Worm (Caenorhabditis elegans): Measurements from ENCODE around the gene hlh-15.

The hlh-15 gene

DNA sequence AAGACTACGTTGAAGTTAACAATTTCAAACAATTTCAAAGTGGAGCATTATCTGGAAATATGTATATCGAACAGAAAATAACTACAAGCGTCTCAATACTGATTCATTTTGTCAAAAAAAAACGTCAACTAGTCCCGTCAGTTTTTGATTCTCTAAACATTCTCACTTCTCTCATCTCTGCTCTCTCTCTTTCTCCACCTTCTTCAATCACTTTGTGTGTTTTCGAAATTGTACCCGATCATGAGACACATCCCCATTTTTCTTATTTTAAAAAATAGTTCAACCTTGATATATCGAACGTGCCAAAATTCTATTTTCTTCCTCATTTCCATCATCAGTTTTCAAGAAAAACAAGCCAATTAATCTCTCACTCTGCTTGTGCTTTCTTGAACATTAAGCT lies 32.4 kb downstream of the hlh-15 start:
- no peak for TF ChIP-seq unc-62 (GFP tag; optimal IDR thresholded peaks at IDR 0.05)

DNA sequence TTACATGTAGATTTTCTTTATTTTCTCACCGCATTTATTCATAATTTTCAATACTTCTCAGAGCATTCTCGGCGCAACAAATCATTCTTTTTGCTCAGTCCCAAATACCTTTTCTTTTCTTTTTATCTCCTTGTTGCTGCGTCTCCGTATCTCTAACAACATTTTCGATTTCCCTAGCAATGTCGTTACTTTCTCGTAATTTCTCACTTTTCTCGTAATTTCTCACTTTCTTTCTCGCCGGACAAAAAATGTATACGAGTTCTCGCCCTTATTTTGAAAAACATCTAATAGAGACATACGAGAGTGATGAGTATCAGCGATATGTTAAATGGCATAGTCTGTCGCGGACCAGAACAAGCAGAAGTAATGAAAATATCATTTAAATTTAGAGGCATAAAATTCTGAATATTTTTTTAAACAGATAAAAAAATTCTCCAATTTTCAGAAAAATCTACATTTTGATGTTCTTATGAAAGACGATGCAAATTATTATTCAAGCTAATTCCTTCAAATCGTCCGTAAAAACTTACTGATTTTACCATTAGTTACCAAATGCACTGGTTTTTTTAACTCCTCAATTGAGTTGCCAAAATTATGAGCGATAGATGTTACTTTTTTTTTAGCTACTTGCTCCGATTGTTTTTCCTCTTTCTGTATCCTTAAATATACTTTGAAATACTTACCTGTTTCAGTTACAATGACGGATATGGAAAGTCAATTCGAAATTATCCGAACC lies 37.7 kb downstream of the hlh-15 start, which contains the start of gene F47G3.3:
TSS of gene F47G3.3 (plus strand) at position 686 of the 736 bp plus-strand sequence.
- TF ChIP-seq unc-62 (GFP tag; optimal IDR thresholded peaks at IDR 0.05): no peak

DNA sequence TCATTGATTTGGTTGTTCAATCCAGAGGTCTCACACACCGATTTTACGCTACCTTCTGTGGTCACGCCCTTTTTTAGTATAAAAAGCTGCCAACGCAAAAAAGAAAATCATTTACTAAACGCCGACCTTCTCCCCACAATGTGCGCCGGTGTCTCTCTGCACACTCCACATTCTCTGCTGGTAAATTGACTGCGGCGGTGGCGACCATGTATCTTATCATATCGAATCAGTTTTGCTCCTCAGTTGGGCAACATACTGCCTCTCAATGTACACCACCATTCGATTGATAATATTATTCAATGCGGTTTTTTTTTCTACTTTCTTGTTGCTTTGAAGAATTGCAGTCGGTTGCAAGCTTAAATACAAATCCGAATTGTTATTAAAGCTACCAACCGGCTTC lies 41.0 kb downstream of the hlh-15 start:
- TF ChIP-seq unc-62 (GFP tag; optimal IDR thresholded peaks at IDR 0.05): no peak

DNA sequence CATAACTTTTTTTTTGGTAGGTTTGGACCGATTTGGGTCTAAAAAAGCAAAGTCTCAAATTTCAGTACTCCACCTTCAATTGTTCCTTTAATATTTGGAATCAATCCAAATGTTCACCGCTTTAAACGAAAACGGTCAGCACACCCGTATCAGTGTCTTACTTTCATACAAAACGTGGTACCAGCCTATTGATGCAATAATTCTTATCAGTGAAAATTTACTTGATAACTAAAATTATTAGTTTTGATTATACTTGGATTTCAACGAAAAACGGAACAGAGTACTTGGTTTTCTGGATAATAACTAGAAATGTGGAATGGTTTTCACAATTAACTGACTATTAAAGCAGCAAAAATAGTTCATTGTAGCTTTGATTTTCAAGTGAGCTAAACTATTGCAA lies 42.5 kb downstream of the hlh-15 start:
- no peak for TF ChIP-seq unc-62 (GFP tag; optimal IDR thresholded peaks at IDR 0.05)

ce11 chrX:2369073-2369472 lies 44.1 kb downstream of the hlh-15 start:
- no peak for TF ChIP-seq unc-62 (GFP tag; optimal IDR thresholded peaks at IDR 0.05)

DNA sequence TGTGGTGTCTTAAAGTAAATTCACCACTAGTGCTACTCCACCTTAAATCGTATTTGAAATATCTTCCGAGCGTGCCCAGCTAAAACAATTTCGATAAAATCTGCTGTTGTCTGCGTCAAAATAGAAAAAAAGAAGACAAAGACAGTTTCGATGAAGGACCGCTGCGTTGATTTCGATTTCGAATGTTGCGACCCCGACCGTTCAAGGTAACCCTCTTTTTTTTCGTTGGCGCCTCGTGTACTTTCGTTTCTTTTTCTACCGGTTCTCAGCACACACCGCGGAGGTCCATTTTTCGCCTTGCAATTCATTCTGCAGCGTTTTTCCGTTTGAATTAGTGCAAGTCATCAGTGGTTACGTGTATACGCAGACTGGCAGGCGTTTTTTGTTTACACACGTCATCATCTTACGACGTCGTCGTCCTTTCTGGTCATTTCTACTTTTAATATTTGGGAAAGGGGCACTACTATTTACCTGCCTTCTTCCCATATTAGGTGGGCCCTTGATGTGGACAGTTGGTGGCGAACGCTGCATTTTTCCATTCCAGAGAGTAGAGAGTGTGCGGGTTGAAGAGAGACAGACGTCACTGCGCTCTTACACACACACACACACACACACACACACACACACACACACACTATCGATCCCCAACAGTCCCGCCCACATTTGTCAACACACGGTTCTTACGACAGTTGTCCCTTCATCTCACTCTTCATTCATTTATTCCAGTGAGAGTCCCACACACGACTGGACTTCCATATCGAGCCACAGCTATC lies 44.9 kb downstream of the hlh-15 start:
- TF ChIP-seq unc-62 (GFP tag; optimal IDR thresholded peaks at IDR 0.05): no peak

- no peak for TF ChIP-seq unc-62 (GFP tag; optimal IDR thresholded peaks at IDR 0.05)
These were observed 47.3 kb downstream of the hlh-15 start, which contains the start of gene T24D8.6 for ce11 chrX:2365890-2366289. Gene T24D8.6, minus strand, starts transcription at chrX:2365990.

DNA sequence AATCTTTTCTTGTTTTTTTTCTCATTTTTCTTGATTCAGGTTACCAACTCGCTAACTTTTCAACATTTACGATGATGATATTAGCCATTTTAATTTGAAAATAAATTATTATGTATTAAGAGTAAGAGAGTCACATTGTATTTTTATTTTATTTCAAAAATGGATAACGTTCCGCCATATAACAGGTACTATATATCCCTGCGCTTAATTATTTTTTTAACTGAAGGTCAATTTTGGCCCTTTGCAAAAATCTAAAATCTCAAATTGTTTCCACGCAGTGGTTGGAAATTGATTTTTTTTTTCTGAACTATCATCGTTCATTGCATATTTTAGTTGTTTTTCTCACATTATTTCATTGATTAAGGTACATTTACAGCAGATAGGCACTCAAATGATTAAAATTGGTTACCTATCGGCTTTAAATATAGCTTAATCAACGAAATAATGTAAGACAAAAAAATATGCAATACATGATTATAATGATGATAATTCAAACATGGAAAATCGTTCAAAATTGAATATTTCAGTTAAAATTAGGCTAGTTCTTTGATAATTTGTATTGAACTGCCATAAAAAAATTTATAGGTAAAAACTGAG lies 48.4 kb downstream of the hlh-15 start:
- TF ChIP-seq unc-62 (GFP tag; optimal IDR thresholded peaks at IDR 0.05): no peak

All from whole organism, dauer.